Worm (Caenorhabditis elegans) whole organism, midembryonic: Measurements from ENCODE around the gene flp-13.

Source experiments
- med-1 ChIP-seq: sonication (generic microtip); optimal IDR thresholded peaks from 2 replicates; lab custom pipeline; 2017; ENCODE audit warnings: missing genetic modification characterization, mild to moderate bottlenecking, missing compliant biosample characterization, antibody characterized with exemption, missing genetic modification reagents; ENCODE audit not compliant: insufficient read depth
- tab-1 ChIP-seq: fragments of 200-800 bp; sonication (Bioruptor generic); IDR thresholded peaks from 2 replicates; pipeline ENCODE4 v1.3.6; 2022; ENCODE audit warnings: missing genetic modification characterization, missing compliant biosample characterization

ce11 chrIV:7663006-7663405, 35.2 kb downstream of the flp-13 start:
- TF ChIP-seq tab-1 (GFP tag; lab: Robert Waterston, UW) (no peak), med-1 (no peak)
